Worm (Caenorhabditis elegans) whole organism, mixed stage, embryonic: Measurements from ENCODE around the gene clec-57.

Source experiments
- M03D4.4 ChIP-seq: sonication (generic microtip); optimal IDR thresholded peaks from 2 replicates; lab custom pipeline; 2017; ENCODE audit warnings: mild to moderate bottlenecking, missing genetic modification characterization, missing compliant biosample characterization
- bed-3 ChIP-seq: fragments of 200-800 bp; sonication (Bioruptor generic); optimal IDR thresholded peaks from 3 replicates; lab custom pipeline; 2018; ENCODE audit warnings: mild to moderate bottlenecking, missing genetic modification characterization, moderate library complexity, missing compliant biosample characterization
- blmp-1 ChIP-seq: fragments of 150-350 bp; optimal IDR thresholded peaks from 2 replicates; lab custom pipeline; 2014; ENCODE audit warnings: missing biosample characterization, missing genetic modification characterization
- ceh-39 ChIP-seq: fragments of 150-350 bp; optimal IDR thresholded peaks from 2 replicates; lab custom pipeline; 2014; ENCODE audit warnings: missing biosample characterization, missing genetic modification characterization
- ceh-43 ChIP-seq: fragments of 200-800 bp; sonication (Bioruptor generic); optimal IDR thresholded peaks from 2 replicates; lab custom pipeline; 2018; ENCODE audit warnings: mild to moderate bottlenecking, missing genetic modification characterization, moderate library complexity, missing compliant biosample characterization
- ceh-83 ChIP-seq: fragments of 200-800 bp; sonication (Bioruptor generic); optimal IDR thresholded peaks from 2 replicates; lab custom pipeline; 2018; ENCODE audit warnings: mild to moderate bottlenecking, missing genetic modification characterization, missing compliant biosample characterization
- ces-1 ChIP-seq: fragments of 150-350 bp; optimal IDR thresholded peaks from 2 replicates; lab custom pipeline; 2014; ENCODE audit warnings: missing biosample characterization, missing genetic modification reagents, missing genetic modification characterization
- cnd-1 ChIP-seq: fragments of 200-800 bp; sonication (Bioruptor generic); optimal IDR thresholded peaks from 2 replicates; lab custom pipeline; 2018; ENCODE audit warnings: mild to moderate bottlenecking, missing genetic modification characterization, missing compliant biosample characterization
- drap-1 ChIP-seq: fragments of 200-800 bp; sonication (Bioruptor generic); optimal IDR thresholded peaks from 3 replicates; lab custom pipeline; 2018; ENCODE audit warnings: mild to moderate bottlenecking, missing genetic modification characterization, missing compliant biosample characterization
- elt-1 ChIP-seq: sonication (generic microtip); optimal IDR thresholded peaks from 2 replicates; lab custom pipeline; 2017; ENCODE audit warnings: missing genetic modification characterization, mild to moderate bottlenecking, missing compliant biosample characterization, antibody characterized with exemption, moderate library complexity, borderline replicate concordance; ENCODE audit not compliant: insufficient read depth
- ham-2 ChIP-seq: fragments of 200-800 bp; sonication (Bioruptor generic); optimal IDR thresholded peaks from 2 replicates; lab custom pipeline; 2018; ENCODE audit warnings: mild to moderate bottlenecking, missing genetic modification characterization, missing compliant biosample characterization
- hlh-1 ChIP-seq: fragments of 150-350 bp; optimal IDR thresholded peaks from 2 replicates; lab custom pipeline; 2014; ENCODE audit warnings: missing biosample characterization, missing genetic modification reagents, missing genetic modification characterization
- lin-13 ChIP-seq: fragments of 150-350 bp; optimal IDR thresholded peaks from 2 replicates; lab custom pipeline; 2014; ENCODE audit warnings: missing biosample characterization, missing genetic modification characterization
- lin-32 ChIP-seq: fragments of 200-800 bp; sonication (Bioruptor generic); optimal IDR thresholded peaks from 2 replicates; lab custom pipeline; 2018; ENCODE audit warnings: mild to moderate bottlenecking, missing genetic modification characterization, missing compliant biosample characterization
- lsy-2 ChIP-seq: fragments of 150-350 bp; optimal IDR thresholded peaks from 2 replicates; lab custom pipeline; 2014; ENCODE audit warnings: missing biosample characterization, missing genetic modification characterization
- mep-1 ChIP-seq: fragments of 150-350 bp; optimal IDR thresholded peaks from 2 replicates; lab custom pipeline; 2017; ENCODE audit warnings: missing biosample characterization, missing genetic modification reagents, missing genetic modification characterization, inconsistent platforms
- mls-2 ChIP-seq: sonication (generic microtip); optimal IDR thresholded peaks from 2 replicates; lab custom pipeline; 2016; ENCODE audit warnings: mild to moderate bottlenecking, missing genetic modification characterization, moderate library complexity, missing compliant biosample characterization
- nhr-12 ChIP-seq: fragments of 150-350 bp; optimal IDR thresholded peaks from 2 replicates; lab custom pipeline; 2014; ENCODE audit warnings: missing biosample characterization, missing genetic modification characterization
- nhr-2 ChIP-seq: fragments of 150-350 bp; optimal IDR thresholded peaks from 2 replicates; lab custom pipeline; 2014; ENCODE audit warnings: missing biosample characterization, missing genetic modification characterization
- nhr-237 ChIP-seq: fragments of 150-350 bp; optimal IDR thresholded peaks from 2 replicates; lab custom pipeline; 2014; ENCODE audit warnings: missing biosample characterization, missing genetic modification characterization
- nhr-28 ChIP-seq: fragments of 150-350 bp; optimal IDR thresholded peaks from 2 replicates; lab custom pipeline; 2014; ENCODE audit warnings: missing biosample characterization, missing genetic modification characterization
- nhr-76 ChIP-seq: sonication (generic microtip); optimal IDR thresholded peaks from 2 replicates; lab custom pipeline; 2017; ENCODE audit warnings: missing biosample characterization, missing genetic modification characterization
- sem-2 ChIP-seq: fragments of 200-800 bp; sonication (Bioruptor generic); optimal IDR thresholded peaks from 2 replicates; lab custom pipeline; 2018; ENCODE audit warnings: mild to moderate bottlenecking, missing genetic modification characterization, missing compliant biosample characterization
- snpc-4 ChIP-seq: fragments of 150-350 bp; optimal IDR thresholded peaks from 2 replicates; lab custom pipeline; 2014; ENCODE audit warnings: missing biosample characterization, missing genetic modification characterization
- sptf-1 ChIP-seq: sonication (generic microtip); optimal IDR thresholded peaks from 2 replicates; lab custom pipeline; 2017; ENCODE audit warnings: mild to moderate bottlenecking, missing genetic modification characterization, moderate library complexity, missing compliant biosample characterization
- tbx-8 ChIP-seq: fragments of 200-800 bp; sonication (Bioruptor generic); optimal IDR thresholded peaks from 2 replicates; lab custom pipeline; 2018; ENCODE audit warnings: mild to moderate bottlenecking, missing genetic modification characterization, moderate library complexity, missing compliant biosample characterization
- unc-39 ChIP-seq: fragments of 150-350 bp; optimal IDR thresholded peaks from 2 replicates; lab custom pipeline; 2014; ENCODE audit warnings: missing biosample characterization, missing genetic modification characterization
- unc-62 ChIP-seq: fragments of 150-350 bp; optimal IDR thresholded peaks from 2 replicates; lab custom pipeline; 2014; ENCODE audit warnings: missing biosample characterization, missing genetic modification reagents, missing genetic modification characterization
- zip-8 ChIP-seq: fragments of 150-350 bp; optimal IDR thresholded peaks from 2 replicates; lab custom pipeline; 2014; ENCODE audit warnings: missing biosample characterization, missing genetic modification characterization
- ztf-11 ChIP-seq: fragments of 150-350 bp; optimal IDR thresholded peaks from 2 replicates; lab custom pipeline; 2014; ENCODE audit warnings: missing biosample characterization, missing genetic modification characterization

The clec-57 gene

ce11 chrV:14506713-14507675 is 38.0 kb downstream of the clec-57 start:
- TF ChIP-seq nhr-2 (tag; lab: Kevin White, UChicago) = peak; percentile 53
- TF ChIP-seq drap-1 = peak; percentile 66
- peak; percentile 57 for TF ChIP-seq ham-2
- no peak for TF ChIP-seq blmp-1 (tag; lab: Kevin White, UChicago)
- TF ChIP-seq ztf-11 = peak; percentile 46
- TF ChIP-seq unc-62 (GFP tag; lab: Kevin White, UChicago) = peak; percentile 68
- TF ChIP-seq elt-1 (tag; lab: Kevin White, UChicago) = peak; percentile 99
- peak; percentile 58 for TF ChIP-seq ces-1
- no peak for TF ChIP-seq sptf-1 (tag; lab: Kevin White, UChicago)
- TF ChIP-seq ceh-43 = no peak

ce11 chrV:14508005-14508521 is 39.0 kb downstream of the clec-57 start, which contains the start of gene R02D5.1:
TSS of gene R02D5.1 (plus strand) at chrV:14508249.
- TF ChIP-seq blmp-1 (tag; lab: Kevin White, UChicago) = peak; percentile 95
- TF ChIP-seq ham-2 = peak; percentile 71
- TF ChIP-seq cnd-1 (tag; lab: Kevin White, UChicago) = peak; percentile 34
- peak; percentile 2 for TF ChIP-seq nhr-2 (tag; lab: Kevin White, UChicago)
- peak; percentile 56 for TF ChIP-seq drap-1
- TF ChIP-seq ces-1 = peak; percentile 25
- TF ChIP-seq sptf-1 (tag; lab: Kevin White, UChicago) = no peak
- no peak for TF ChIP-seq nhr-237 (tag; lab: Kevin White, UChicago)
- peak; percentile 19 for TF ChIP-seq elt-1 (tag; lab: Kevin White, UChicago)

DNA sequence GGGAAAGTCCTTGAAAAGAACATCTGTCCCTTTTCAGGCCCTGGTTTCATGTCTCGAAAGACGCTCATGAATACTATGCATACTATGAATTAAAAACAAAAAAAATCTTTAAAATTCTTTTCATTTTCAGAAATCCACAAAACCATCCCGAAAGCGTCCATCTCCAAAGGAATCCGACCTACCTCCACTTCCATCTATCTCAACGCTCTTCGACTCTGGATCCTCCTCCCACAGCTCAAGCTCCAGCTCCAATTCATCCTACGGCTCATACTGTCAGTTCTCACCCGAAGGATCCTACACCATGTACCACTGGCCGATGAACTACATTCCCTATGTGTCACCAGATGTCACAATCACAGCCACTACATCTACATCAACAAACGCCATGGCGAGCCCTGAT is 39.5 kb downstream of the clec-57 start:
- TF ChIP-seq zip-8 (tag; lab: Kevin White, UChicago) (no peak), elt-1 (tag; lab: Kevin White, UChicago) (no peak), nhr-2 (tag; lab: Kevin White, UChicago) (no peak), ham-2 (no peak), mep-1 (tag; lab: Kevin White, UChicago) (no peak), nhr-76 (no peak), nhr-28 (tag; lab: Kevin White, UChicago) (no peak), tbx-8 (GFP tag; lab: Kevin White, UChicago) (no peak), sem-2 (no peak), blmp-1 (tag; lab: Kevin White, UChicago) (no peak)

- TF ChIP-seq lin-32 = no peak
- no peak for TF ChIP-seq nhr-12
- TF ChIP-seq mls-2 (tag; lab: Kevin White, UChicago) = no peak
- no peak for TF ChIP-seq lsy-2 (tag; lab: Kevin White, UChicago)
- TF ChIP-seq lin-13 (tag; lab: Kevin White, UChicago) = no peak
- no peak for TF ChIP-seq ham-2
- TF ChIP-seq zip-8 (tag; lab: Kevin White, UChicago) = no peak
- no peak for TF ChIP-seq ceh-83 (GFP tag; lab: Kevin White, UChicago)
- TF ChIP-seq drap-1 = no peak
- no peak for TF ChIP-seq bed-3 (GFP tag; lab: Kevin White, UChicago)
- TF ChIP-seq cnd-1 (tag; lab: Kevin White, UChicago) = no peak
- no peak for TF ChIP-seq nhr-76
Observed at ce11 chrV:14510746-14511145, 41.7 kb downstream of the clec-57 start, which contains the start of gene R02D5.9. TSS of gene R02D5.9 (minus strand) at chrV:14511123.

DNA sequence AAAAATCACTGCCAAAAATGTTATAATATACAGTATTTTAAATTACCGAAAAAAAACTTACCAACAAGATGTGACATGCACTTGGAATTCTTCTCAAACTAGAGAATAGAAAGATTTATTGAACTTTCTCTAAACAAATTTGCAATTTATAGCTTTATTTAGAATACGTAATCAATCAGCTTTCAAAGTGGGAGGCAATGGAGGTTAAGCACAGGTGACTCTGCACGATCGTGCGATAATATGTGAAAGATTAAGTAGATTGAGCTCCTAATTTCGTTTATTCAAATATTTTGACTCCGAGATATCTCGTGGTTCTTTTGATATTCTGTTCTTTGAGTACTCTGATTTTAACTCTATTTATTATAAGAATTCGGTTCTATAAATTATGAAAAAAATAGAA is 49.0 kb downstream of the clec-57 start, which contains the start of gene R02D5.6:
TSS of gene R02D5.6 (minus strand) at position 101 of the 400 bp plus-strand sequence.
- TF ChIP-seq nhr-2 (tag; lab: Kevin White, UChicago) = no peak
- no peak for TF ChIP-seq nhr-28 (tag; lab: Kevin White, UChicago)
- TF ChIP-seq ceh-39 (tag; lab: Kevin White, UChicago) = no peak
- no peak for TF ChIP-seq mep-1 (tag; lab: Kevin White, UChicago)
- TF ChIP-seq sptf-1 (tag; lab: Kevin White, UChicago) = no peak
- no peak for TF ChIP-seq ces-1
- TF ChIP-seq ham-2 = no peak
- no peak for TF ChIP-seq zip-8 (tag; lab: Kevin White, UChicago)
- TF ChIP-seq unc-39 (tag; lab: Kevin White, UChicago) = no peak
- TF ChIP-seq sem-2 = no peak
- TF ChIP-seq hlh-1 (tag; lab: Kevin White, UChicago) = no peak
- TF ChIP-seq ceh-83 (GFP tag; lab: Kevin White, UChicago) = no peak
- TF ChIP-seq nhr-76 = no peak
- TF ChIP-seq unc-62 (GFP tag; lab: Kevin White, UChicago) = no peak
- TF ChIP-seq elt-1 (tag; lab: Kevin White, UChicago) = no peak
- no peak for TF ChIP-seq snpc-4 (tag; lab: Kevin White, UChicago)
- no peak for TF ChIP-seq M03D4.4 (tag; lab: Kevin White, UChicago)
